Worm (Caenorhabditis elegans): ENCODE results near the gene C28A5.6.

C28A5.6 gene

ce11 chrIII:4450773-4451423, 21.6 kb upstream of the C28A5.6 start:
- TF ChIP-seq unc-62 (GFP tag; optimal IDR thresholded peaks at IDR 0.05): no peak

- no peak for TF ChIP-seq unc-62 (GFP tag; optimal IDR thresholded peaks at IDR 0.05)
Observed at ce11 chrIII:4449893-4450579, 20.7 kb upstream of the C28A5.6 start, which contains the start of gene ceh-43. ceh-43 (minus strand) TSS chrIII:4449943.

- TF ChIP-seq unc-62 (GFP tag; optimal IDR thresholded peaks at IDR 0.05): no peak
Observed at ce11 chrIII:4449357-4449756, 20.1 kb upstream of the C28A5.6 start.

ce11 chrIII:4448029-4448428, 18.7 kb upstream of the C28A5.6 start:
- TF ChIP-seq unc-62 (GFP tag; optimal IDR thresholded peaks at IDR 0.05): no peak

ce11 chrIII:4444492-4444891, 15.2 kb upstream of the C28A5.6 start:
- no peak for TF ChIP-seq unc-62 (GFP tag; optimal IDR thresholded peaks at IDR 0.05)

ce11 chrIII:4441781-4442180, 12.5 kb upstream of the C28A5.6 start, which contains the start of gene nex-3:
nex-3 (plus strand) TSS chrIII:4442081.
- no peak for TF ChIP-seq unc-62 (GFP tag; optimal IDR thresholded peaks at IDR 0.05)

ce11 chrIII:4439493-4439983, 10.2 kb upstream of the C28A5.6 start, which contains the start of gene C28A5.2:
C28A5.2 (minus strand) TSS chrIII:4439543.
- TF ChIP-seq unc-62 (GFP tag; optimal IDR thresholded peaks at IDR 0.05): no peak

ce11 chrIII:4435262-4435661, 6.0 kb upstream of the C28A5.6 start:
- TF ChIP-seq unc-62 (GFP tag; optimal IDR thresholded peaks at IDR 0.05): no peak

- TF ChIP-seq unc-62 (GFP tag; optimal IDR thresholded peaks at IDR 0.05): no peak
Observed at ce11 chrIII:4434294-4434781, 5.0 kb upstream of the C28A5.6 start, which contains the start of gene C28A5.1. C28A5.1 (minus strand) TSS chrIII:4434344.

- TF ChIP-seq unc-62 (GFP tag; optimal IDR thresholded peaks at IDR 0.05): no peak
Observed at ce11 chrIII:4428797-4429196, 505 bp downstream of the C28A5.6 start.

ce11 chrIII:4419117-4419978, 10.0 kb downstream of the C28A5.6 start, which contains the start of the genes R07E5.7 and cku-80:
R07E5.7 (minus strand) TSS chrIII:4419167.
cku-80 (plus strand) TSS chrIII:4419848.
- no peak for TF ChIP-seq unc-62 (GFP tag; optimal IDR thresholded peaks at IDR 0.05)

- no peak for TF ChIP-seq unc-62 (GFP tag; optimal IDR thresholded peaks at IDR 0.05)
Observed at ce11 chrIII:4417956-4418355, 11.3 kb downstream of the C28A5.6 start, which contains the start of the genes R07E5.19 and pdcd-2. R07E5.19 (minus strand) TSS chrIII:4418056. pdcd-2 (minus strand) TSS chrIII:4418057.

- no peak for TF ChIP-seq unc-62 (GFP tag; optimal IDR thresholded peaks at IDR 0.05)
Observed at ce11 chrIII:4415135-4415534, 14.2 kb downstream of the C28A5.6 start, which contains the start of gene R07E5.11. R07E5.11 (minus strand) TSS chrIII:4415235.

ce11 chrIII:4413099-4413498, 16.2 kb downstream of the C28A5.6 start, which contains the start of gene mpc-1:
mpc-1 (plus strand) TSS chrIII:4413457.
- TF ChIP-seq unc-62 (GFP tag; optimal IDR thresholded peaks at IDR 0.05): no peak
